Worm (Caenorhabditis elegans) whole organism, L4 larva: ENCODE measurements around the gene Y102A11A.1.
A peak's percentile ranks its signal among the peaks of the same experiment; 100 is the strongest.

Source experiments
- Y48G9A.11 ChIP-seq: fragments of 200-800 bp; sonication (Bioruptor generic); IDR thresholded peaks from 2 replicates; pipeline ENCODE4 v1.3.6; 2022; ENCODE audit warnings: missing genetic modification reagents, missing genetic modification characterization, missing compliant biosample characterization
- aha-1 ChIP-seq: fragments of 150-350 bp; peaks from one replicate; lab custom pipeline; 2014; ENCODE audit warnings: missing biosample characterization, missing genetic modification characterization
- ces-1 ChIP-seq: fragments of 150-350 bp; sonication (generic microtip); optimal IDR thresholded peaks from 4 replicates; lab custom pipeline; 2014; ENCODE audit warnings: missing biosample characterization, missing genetic modification reagents, missing genetic modification characterization
- dmd-9 ChIP-seq: fragments of 200-800 bp; sonication (Bioruptor generic); IDR thresholded peaks from 2 replicates; pipeline ENCODE4 v1.3.6; 2022; ENCODE audit warnings: missing genetic modification reagents, missing genetic modification characterization, missing compliant biosample characterization
- dpl-1 ChIP-seq: fragments of 150-350 bp; optimal IDR thresholded peaks from 2 replicates; lab custom pipeline; 2014; ENCODE audit warnings: missing biosample characterization, missing genetic modification reagents, missing genetic modification characterization
- lin-39 ChIP-seq: fragments of 150-350 bp; optimal IDR thresholded peaks from 2 replicates; lab custom pipeline; 2014; ENCODE audit warnings: missing biosample characterization, missing genetic modification reagents, missing genetic modification characterization
- mep-1 ChIP-seq: fragments of 150-350 bp; sonication (generic microtip); optimal IDR thresholded peaks from 3 replicates; lab custom pipeline; 2014; ENCODE audit warnings: missing biosample characterization, missing genetic modification characterization
- snpc-4 ChIP-seq: fragments of 150-350 bp; optimal IDR thresholded peaks from 2 replicates; lab custom pipeline; 2014; ENCODE audit warnings: missing biosample characterization, missing genetic modification characterization
- unc-62 ChIP-seq, 3 experiments: fragments of 150-350 bp in 1 of 3; sonication (generic microtip); optimal IDR thresholded peaks in 2 of 3; peaks in 1 of 3; 1 replicate in 1 of 3; 2 replicates in 2 of 3; lab custom pipeline; 2014 to 2017; ENCODE audit warnings: missing biosample characterization in 3 of 3, missing genetic modification characterization in 3 of 3, missing genetic modification reagents in 3 of 3, missing genotype in 1 of 3
- ztf-7 ChIP-seq: fragments of 150-350 bp; optimal IDR thresholded peaks from 2 replicates; lab custom pipeline; 2014; ENCODE audit warnings: missing biosample characterization, missing genetic modification characterization

DNA sequence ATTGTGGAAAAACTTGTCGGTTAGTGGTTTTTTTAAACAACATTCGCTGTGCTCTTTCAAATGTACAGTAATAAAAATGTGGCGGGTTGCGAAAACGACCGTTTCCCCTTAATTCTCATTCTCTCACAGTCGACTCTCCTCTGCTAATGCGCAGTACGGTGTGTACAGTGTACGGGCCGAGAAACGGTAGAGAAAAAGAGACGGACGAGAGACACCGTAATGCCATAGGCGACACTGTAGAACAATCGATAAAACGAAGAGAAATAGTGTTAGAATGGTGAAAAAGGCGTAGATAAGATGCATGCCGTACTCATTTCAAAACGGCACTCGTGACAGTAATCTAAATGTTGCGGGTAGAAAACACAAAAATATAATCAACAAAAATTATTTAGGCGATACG lies 38.9 kb downstream of the Y102A11A.1 start:
- TF ChIP-seq dmd-9 (GFP tag; lab: Robert Waterston, UW) (no peak), dpl-1 (GFP tag; lab: Kevin White, UChicago) (no peak), ztf-7 (tag; lab: Kevin White, UChicago) (no peak), unc-62 (GFP tag; optimal IDR thresholded peaks at IDR 0.05 in 1 of 2; lab: Kevin White, UChicago) (no peak), unc-62 (tag; optimal IDR thresholded peaks at IDR 0.05; lab: Kevin White, UChicago) (no peak), ces-1 (GFP tag; lab: Kevin White, UChicago) (no peak), lin-39 (tag; lab: Kevin White, UChicago) (no peak), snpc-4 (tag; lab: Kevin White, UChicago) (no peak), mep-1 (tag; lab: Kevin White, UChicago) (peak; percentile 58), Y48G9A.11 (GFP tag; lab: Robert Waterston, UW) (no peak), aha-1 (tag; lab: Kevin White, UChicago) (peak; percentile 91)
